Fruit fly (Drosophila melanogaster): ENCODE results near the gene mRpL9.
A peak's percentile ranks its signal among the peaks of the same experiment; 100 is the strongest.

The mRpL9 gene

dm6 chr3R:15356645-15357431 lies 26.3 kb downstream of the mRpL9 start, which contains the start of the genes Atg4b and Hibch (continued):
- TF ChIP-seq D19A (tag; optimal IDR thresholded peaks at IDR 0.05) (no peak), CG15514 (GFP tag; optimal IDR thresholded peaks at IDR 0.05) (peak; percentile 84), Deaf1 (tag; optimal IDR thresholded peaks at IDR 0.05) (no peak), CG3407 (GFP tag; optimal IDR thresholded peaks at IDR 0.05) (peak; percentile 58), Hey (tag; optimal IDR thresholded peaks at IDR 0.05) (peak; percentile 31), Dp (GFP tag; optimal IDR thresholded peaks at IDR 0.05) (peak; percentile 5), CkIIα-i1 (GFP tag; IDR thresholded peaks at IDR 0.05) (no peak), corto (GFP tag; optimal IDR thresholded peaks at IDR 0.05) (no peak), CG2129 (GFP tag; IDR thresholded peaks at IDR 0.05; ENCODE audit: partially characterized antibody) (no peak), BEAF-32 (GFP tag; optimal IDR thresholded peaks at IDR 0.05) (peak; percentile 41), CG13894 (tag; optimal IDR thresholded peaks at IDR 0.05) (no peak), grn (GFP tag; optimal IDR thresholded peaks at IDR 0.05) (no peak), CG8359 (GFP tag; optimal IDR thresholded peaks at IDR 0.05; ENCODE audit: borderline replicate concordance) (peak; percentile 52), D (optimal IDR thresholded peaks at IDR 0.05) (no peak), D (GFP tag; optimal IDR thresholded peaks at IDR 0.05) (peak; percentile 82), stc (GFP tag; IDR thresholded peaks at IDR 0.05) (peak; percentile 74), gcm (GFP tag; optimal IDR thresholded peaks at IDR 0.05) (peak; percentile 84), trem (tag; optimal IDR thresholded peaks at IDR 0.05) (peak; percentile 87), CG2199 (GFP tag; IDR thresholded peaks at IDR 0.05) (no peak), fd3F (GFP tag; optimal IDR thresholded peaks at IDR 0.05) (peak; percentile 79), bigmax (GFP tag; optimal IDR thresholded peaks at IDR 0.05) (no peak), schlank (tag; optimal IDR thresholded peaks at IDR 0.05) (peak; percentile 18), CG11398 (GFP tag; optimal IDR thresholded peaks at IDR 0.05) (no peak), CG30403 (GFP tag; optimal IDR thresholded peaks at IDR 0.05) (peak; percentile 91), fd64A (GFP tag; optimal IDR thresholded peaks at IDR 0.05) (no peak), B-H2 (GFP tag; optimal IDR thresholded peaks at IDR 0.05) (peak; percentile 88), hbn (GFP tag; IDR thresholded peaks at IDR 0.05; ENCODE audit: partially characterized antibody) (no peak), rib (GFP tag; IDR thresholded peaks at IDR 0.05) (peak; percentile 86), HLH54F (GFP tag; optimal IDR thresholded peaks at IDR 0.05) (peak; percentile 40), CG1603 (tag; optimal IDR thresholded peaks at IDR 0.05) (peak; percentile 78), CG10654 (GFP tag; optimal IDR thresholded peaks at IDR 0.05) (peak; percentile 76), CG34422 (GFP tag; IDR thresholded peaks at IDR 0.05) (peak; percentile 91), CG14710 (tag; optimal IDR thresholded peaks at IDR 0.05) (peak; percentile 91), CG6854 (GFP tag; optimal IDR thresholded peaks at IDR 0.05) (peak; percentile 36), so (GFP tag; IDR thresholded peaks at IDR 0.05) (peak; percentile 74; the same call in 1 of the 3 replicates), CG9437 (GFP tag; optimal IDR thresholded peaks at IDR 0.05) (peak; percentile 72), CG11723 (GFP tag; optimal IDR thresholded peaks at IDR 0.05) (peak; percentile 67), Rfx (GFP tag; IDR thresholded peaks at IDR 0.05) (peak; percentile 89), CG11456 (GFP tag; IDR thresholded peaks at IDR 0.05) (peak; percentile 90), onecut (GFP tag; IDR thresholded peaks at IDR 0.05) (peak; percentile 49), HLH4C (GFP tag; IDR thresholded peaks at IDR 0.05; ENCODE audit: partially characterized antibody) (no peak), emc (GFP tag; optimal IDR thresholded peaks at IDR 0.05) (no peak), NFAT (GFP tag; IDR thresholded peaks at IDR 0.05) (peak; percentile 82), Antp (GFP tag; optimal IDR thresholded peaks at IDR 0.05) (no peak), CG34376 (GFP tag; optimal IDR thresholded peaks at IDR 0.05) (peak; percentile 82), lilli (GFP tag; optimal IDR thresholded peaks at IDR 0.05) (peak; percentile 74), CG5953 (GFP tag; IDR thresholded peaks at IDR 0.05) (peak; percentile 56; the same call in 1 of the 2 replicates), Aef1 (GFP tag; IDR thresholded peaks at IDR 0.05) (peak; percentile 80), her (GFP tag; optimal IDR thresholded peaks at IDR 0.05) (no peak)
